Worm (Caenorhabditis elegans): Measurements from ENCODE around the gene str-146.

ce11 chrV:8090595-8090994 lies 4.7 kb downstream of the str-146 start, which contains the start of gene str-130:
- TF ChIP-seq ztf-29 (GFP tag; IDR thresholded peaks at IDR 0.05) = no peak
- no peak for TF ChIP-seq cog-1 (tag; optimal IDR thresholded peaks at IDR 0.05)
- no peak for TF ChIP-seq med-1 (GFP tag; optimal IDR thresholded peaks at IDR 0.05; ENCODE audit: insufficient read depth)

Measured in whole organism, midembryonic.